Worm (Caenorhabditis elegans) whole organism, L1 larva: Measurements from ENCODE around the gene pmp-3.

Experiments
- fkh-10 ChIP-seq: sonication (generic microtip); optimal IDR thresholded peaks from 2 replicates; lab custom pipeline; 2017; ENCODE audit warnings: missing biosample characterization, missing genetic modification reagents, missing genetic modification characterization
- lir-3 ChIP-seq: sonication (generic microtip); optimal IDR thresholded peaks from 2 replicates; lab custom pipeline; 2016; ENCODE audit warnings: mild to moderate bottlenecking, missing genetic modification characterization, moderate library complexity, missing compliant biosample characterization; ENCODE audit not compliant: poor library complexity
- mdl-1 ChIP-seq, 2 experiments: fragments of 150-350 bp; optimal IDR thresholded peaks; 2 replicates each; lab custom pipeline; 2014 to 2017; ENCODE audit warnings: missing biosample characterization in 2 of 2, missing genetic modification characterization in 2 of 2, inconsistent platforms in 1 of 2
- nhr-76 ChIP-seq: sonication (generic microtip); optimal IDR thresholded peaks from 2 replicates; lab custom pipeline; 2017; ENCODE audit warnings: missing biosample characterization, missing genetic modification characterization
- unc-62 ChIP-seq: fragments of 150-350 bp; optimal IDR thresholded peaks from 2 replicates; lab custom pipeline; 2014; ENCODE audit warnings: missing biosample characterization, missing genetic modification reagents, missing genetic modification characterization

DNA sequence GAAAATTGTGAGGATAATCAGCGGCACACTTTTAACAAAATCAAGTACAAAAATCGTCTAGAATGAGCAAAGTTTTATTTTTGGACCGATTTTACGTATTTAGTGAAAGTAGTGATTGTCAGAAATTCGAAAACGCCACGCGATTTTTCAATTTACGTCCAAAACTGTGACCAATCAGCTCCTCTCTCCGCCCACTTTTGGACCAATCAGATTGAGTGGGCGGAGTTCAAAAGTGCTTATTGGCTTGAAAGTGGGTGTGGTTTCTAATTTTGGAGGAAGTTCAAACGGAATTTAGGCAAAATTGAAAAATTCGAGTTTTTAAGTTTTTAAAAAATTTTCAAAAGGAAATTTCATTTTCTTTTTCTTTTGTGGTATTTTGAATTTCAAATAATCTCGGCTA is 32.1 kb upstream of the pmp-3 start:
- TF ChIP-seq mdl-1 (tag; optimal IDR thresholded peaks at IDR 0.05; lab: Kevin White, UChicago) = no peak
- TF ChIP-seq unc-62 (GFP tag; lab: Kevin White, UChicago) = no peak
- TF ChIP-seq nhr-76 (tag; lab: Kevin White, UChicago) = no peak
- no peak for TF ChIP-seq fkh-10 (GFP tag; lab: Kevin White, UChicago)
- TF ChIP-seq lir-3 (tag; lab: Kevin White, UChicago) = no peak
